Fruit fly (Drosophila melanogaster) whole organism, adult: ENCODE measurements around the gene ORY.
"Not testable (repeated sequence)": the region's sequence is repeated elsewhere in the genome, so short reads cannot be mapped to it uniquely, and the experiment has no call there.

Experiments used
- CG11617 ChIP-seq: fragments of 200-800 bp; sonication (Bioruptor generic); optimal IDR thresholded peaks from 2 replicates; lab custom pipeline; 2017; ENCODE audit warnings: mild to moderate bottlenecking, missing biosample characterization, missing genetic modification reagents, missing genetic modification characterization
- CG12768 ChIP-seq: fragments of 200-800 bp; sonication (Bioruptor generic); optimal IDR thresholded peaks from 2 replicates; lab custom pipeline; 2017; ENCODE audit warnings: missing biosample characterization, missing genetic modification characterization, mild to moderate bottlenecking, moderate library complexity, missing genetic modification reagents
- CG14711 ChIP-seq: fragments of 200-800 bp; sonication (Bioruptor generic); optimal IDR thresholded peaks from 2 replicates; lab custom pipeline; 2018; ENCODE audit warnings: missing biosample characterization, mild to moderate bottlenecking, missing genetic modification characterization, moderate library complexity
- CG1620 ChIP-seq: fragments of 200-800 bp; sonication (Bioruptor generic); optimal IDR thresholded peaks from 2 replicates; lab custom pipeline; 2016; ENCODE audit warnings: missing biosample characterization, missing genetic modification characterization
- CG33017 ChIP-seq: fragments of 200-800 bp; sonication (Bioruptor generic); optimal IDR thresholded peaks from 2 replicates; lab custom pipeline; 2018; ENCODE audit warnings: missing biosample characterization, mild to moderate bottlenecking, missing genetic modification characterization, moderate library complexity
- CG5204 ChIP-seq: fragments of 200-800 bp; sonication (Bioruptor generic); optimal IDR thresholded peaks from 2 replicates; lab custom pipeline; 2016; ENCODE audit warnings: missing biosample characterization, missing genetic modification characterization
- CG7045 ChIP-seq: fragments of 200-800 bp; sonication (Bioruptor generic); optimal IDR thresholded peaks from 2 replicates; lab custom pipeline; 2017; ENCODE audit warnings: missing biosample characterization, mild to moderate bottlenecking, missing genetic modification characterization
- CG7101 ChIP-seq: fragments of 200-800 bp; sonication (Bioruptor generic); optimal IDR thresholded peaks from 2 replicates; lab custom pipeline; 2018; ENCODE audit warnings: missing biosample characterization, mild to moderate bottlenecking, missing genetic modification characterization, moderate library complexity
- Clk ChIP-seq: fragments of 200-800 bp; sonication (Bioruptor generic); optimal IDR thresholded peaks from 2 replicates; lab custom pipeline; 2017; ENCODE audit warnings: missing biosample characterization, missing genetic modification characterization
- Crg-1 ChIP-seq: fragments of 200-800 bp; sonication (Bioruptor generic); optimal IDR thresholded peaks from 2 replicates; lab custom pipeline; 2016; ENCODE audit warnings: missing biosample characterization, missing genetic modification characterization
- Hr96 ChIP-seq: fragments of 200-800 bp; sonication (Bioruptor generic); optimal IDR thresholded peaks from 2 replicates; lab custom pipeline; 2016; ENCODE audit warnings: missing biosample characterization, missing genetic modification characterization
- Mnt ChIP-seq: fragments of 200-800 bp; sonication (Bioruptor generic); optimal IDR thresholded peaks from 2 replicates; lab custom pipeline; 2016; ENCODE audit warnings: missing biosample characterization, mild to moderate bottlenecking, missing genetic modification characterization
- bab1 ChIP-seq: fragments of 200-800 bp; sonication (Bioruptor generic); optimal IDR thresholded peaks from 3 replicates; lab custom pipeline; 2019; ENCODE audit warnings: missing biosample characterization, mild to moderate bottlenecking, missing genetic modification characterization, moderate library complexity
- cic ChIP-seq: fragments of 200-800 bp; sonication (Bioruptor generic); optimal IDR thresholded peaks from 2 replicates; lab custom pipeline; 2017; ENCODE audit warnings: missing biosample characterization, mild to moderate bottlenecking, missing genetic modification characterization, moderate library complexity
- cnc ChIP-seq, 2 experiments: fragments of >200 bp; optimal IDR thresholded peaks; 2 replicates each; lab custom pipeline; 2017
- ovo ChIP-seq: fragments of 200-800 bp; sonication (Bioruptor generic); optimal IDR thresholded peaks from 2 replicates; lab custom pipeline; 2016; ENCODE audit warnings: missing biosample characterization, missing genetic modification characterization
- pad ChIP-seq: fragments of 200-800 bp; sonication (Bioruptor generic); optimal IDR thresholded peaks from 3 replicates; lab custom pipeline; 2017; ENCODE audit warnings: missing biosample characterization, missing genetic modification characterization, mild to moderate bottlenecking, moderate library complexity, missing genetic modification reagents
- toe ChIP-seq: fragments of 200-800 bp; sonication (Bioruptor generic); optimal IDR thresholded peaks from 2 replicates; lab custom pipeline; 2016; ENCODE audit warnings: missing biosample characterization, missing genetic modification characterization

Gene ORY

dm6 chrY:3561445-3561844 is at the start of gene ORY:
Gene ORY, plus strand, starts transcription at chrY:3561745.
- no peak for TF ChIP-seq bab1 (GFP tag; lab: Kevin White, UChicago)
- no peak for TF ChIP-seq cic (GFP tag; lab: Kevin White, UChicago)
- TF ChIP-seq CG33017, result no peak
- no peak for TF ChIP-seq CG7101 (tag; lab: Kevin White, UChicago)
- TF ChIP-seq toe, result no peak
- TF ChIP-seq Mnt (GFP tag; lab: Kevin White, UChicago), result no peak
- TF ChIP-seq Clk, result no peak
- no peak for TF ChIP-seq cnc (optimal IDR thresholded peaks at IDR 0.05; lab: Kevin White, UChicago)
- no peak for TF ChIP-seq CG11617
- TF ChIP-seq CG7045 (GFP tag; lab: Kevin White, UChicago), result no peak
- TF ChIP-seq CG12768 (GFP tag; lab: Kevin White, UChicago), result no peak

- no peak for TF ChIP-seq CG14711 (tag; lab: Kevin White, UChicago)
- TF ChIP-seq Crg-1 (GFP tag; lab: Kevin White, UChicago), result no peak
- TF ChIP-seq Clk, result no peak
- no peak for TF ChIP-seq CG7101 (tag; lab: Kevin White, UChicago)
- TF ChIP-seq pad (GFP tag; lab: Kevin White, UChicago), result no peak
- TF ChIP-seq bab1 (GFP tag; lab: Kevin White, UChicago), result no peak
- no peak for TF ChIP-seq CG11617
- TF ChIP-seq CG7045 (GFP tag; lab: Kevin White, UChicago), result no peak
- no peak for TF ChIP-seq toe
- no peak for TF ChIP-seq CG33017
- TF ChIP-seq CG1620 (GFP tag; lab: Kevin White, UChicago), result no peak
- no peak for TF ChIP-seq CG5204 (GFP tag; lab: Kevin White, UChicago)
- TF ChIP-seq Hr96 (GFP tag; lab: Kevin White, UChicago), result no peak
- no peak for TF ChIP-seq cnc (optimal IDR thresholded peaks at IDR 0.05; lab: Kevin White, UChicago)
- no peak for TF ChIP-seq CG12768 (GFP tag; lab: Kevin White, UChicago)
- TF ChIP-seq ovo, result no peak
Observed at dm6 chrY:3540622-3541021, 20.9 kb upstream of the ORY start, which contains the start of gene Pp1-Y2. Gene Pp1-Y2, minus strand, starts transcription at chrY:3540722.

DNA sequence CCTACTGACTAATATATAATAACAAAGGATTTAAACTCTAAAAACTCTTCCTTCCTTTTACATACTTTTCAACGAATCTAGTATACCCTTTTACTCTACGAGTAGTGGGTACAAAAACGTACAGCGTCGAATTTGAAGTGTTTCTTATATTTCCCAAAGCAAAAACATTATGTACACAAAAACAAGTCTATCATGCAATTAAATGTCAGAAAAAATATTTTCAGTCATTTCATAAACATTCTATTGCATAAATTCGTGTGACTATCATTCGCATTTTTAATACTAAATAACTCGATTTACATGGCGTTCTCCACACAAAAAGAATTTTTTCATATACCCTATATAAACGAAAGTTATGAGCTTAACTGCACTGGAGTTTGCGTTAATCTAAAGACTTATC is 88.2 kb downstream of the ORY start, which contains the start of gene CCY:
Gene CCY (plus strand): TSS at position 301 of the 400 bp plus-strand sequence.
- TF ChIP-seq bab1, CG7045, pad (GFP tag; lab: Kevin White, UChicago): not testable (repeated sequence)
